Fruit fly (Drosophila melanogaster): Measurements from ENCODE around the gene Spg7.

- TF ChIP-seq CG10348 (GFP tag; IDR thresholded peaks at IDR 0.05): no peak
- TF ChIP-seq CG8301 (tag; optimal IDR thresholded peaks at IDR 0.05): no peak
- TF ChIP-seq CG13204 (GFP tag; optimal IDR thresholded peaks at IDR 0.05): no peak
- TF ChIP-seq Pif1A (GFP tag; optimal IDR thresholded peaks at IDR 0.05): no peak
- no peak for TF ChIP-seq EcR (GFP tag; optimal IDR thresholded peaks at IDR 0.05)
- no peak for TF ChIP-seq gl (tag; optimal IDR thresholded peaks at IDR 0.05)
- no peak for TF ChIP-seq Ets98B (GFP tag; IDR thresholded peaks at IDR 0.05)
- TF ChIP-seq CG32121 (GFP tag; IDR thresholded peaks at IDR 0.05): no peak
These were observed 12.4 kb downstream of the Spg7 start, which contains the start of gene per for dm6 chrX:2685580-2685979.
